Worm (Caenorhabditis elegans) whole organism, L2 larva: ENCODE results near the gene nhr-132.

Experiments
- C34F6.9 ChIP-seq: fragments of 150-350 bp; optimal IDR thresholded peaks from 2 replicates; lab custom pipeline; 2014; ENCODE audit warnings: missing biosample characterization, missing genetic modification characterization
- ZK546.5 ChIP-seq: sonication (generic microtip); optimal IDR thresholded peaks from 2 replicates; lab custom pipeline; 2017; ENCODE audit warnings: missing biosample characterization, missing genetic modification characterization
- alr-1 ChIP-seq: fragments of 150-350 bp; optimal IDR thresholded peaks from 2 replicates; lab custom pipeline; 2014; ENCODE audit warnings: missing biosample characterization, missing genetic modification characterization
- aly-2 ChIP-seq: fragments of 150-350 bp; optimal IDR thresholded peaks from 2 replicates; lab custom pipeline; 2014; ENCODE audit warnings: missing biosample characterization, missing genetic modification characterization
- ama-1 ChIP-seq: fragments of 150-350 bp; optimal IDR thresholded peaks from 2 replicates; lab custom pipeline; 2018; ENCODE audit warnings: inconsistent platforms
- blmp-1 ChIP-seq: sonication (generic microtip); optimal IDR thresholded peaks from 2 replicates; lab custom pipeline; 2017; ENCODE audit warnings: missing genetic modification characterization, mild to moderate bottlenecking, missing compliant biosample characterization, antibody characterized with exemption, moderate library complexity; ENCODE audit not compliant: insufficient read depth
- ceh-16 ChIP-seq: fragments of 150-350 bp; optimal IDR thresholded peaks from 2 replicates; lab custom pipeline; 2014; ENCODE audit warnings: missing biosample characterization, missing genetic modification characterization
- ceh-82 ChIP-seq: fragments of 150-350 bp; optimal IDR thresholded peaks from 2 replicates; lab custom pipeline; 2014; ENCODE audit warnings: missing biosample characterization, missing genetic modification characterization
- crh-2 ChIP-seq: sonication (generic microtip); optimal IDR thresholded peaks from 2 replicates; lab custom pipeline; 2017; ENCODE audit warnings: missing biosample characterization, missing genetic modification characterization
- dmd-4 ChIP-seq: sonication (generic microtip); optimal IDR thresholded peaks from 2 replicates; lab custom pipeline; 2017; ENCODE audit warnings: missing biosample characterization, missing genetic modification characterization
- egl-27 ChIP-seq: sonication (generic microtip); optimal IDR thresholded peaks from 3 replicates; lab custom pipeline; 2017; ENCODE audit warnings: missing biosample characterization, missing genetic modification reagents, missing genetic modification characterization
- elt-3 ChIP-seq: sonication (generic microtip); optimal IDR thresholded peaks from 2 replicates; lab custom pipeline; 2017; ENCODE audit warnings: missing biosample characterization, missing genetic modification characterization
- fos-1 ChIP-seq: fragments of 150-350 bp; optimal IDR thresholded peaks from 2 replicates; lab custom pipeline; 2014; ENCODE audit warnings: missing biosample characterization, missing genetic modification characterization
- gmeb-1 ChIP-seq: fragments of 150-350 bp; optimal IDR thresholded peaks from 2 replicates; lab custom pipeline; 2014; ENCODE audit warnings: missing biosample characterization, missing genetic modification characterization
- lin-11 ChIP-seq: fragments of 150-350 bp; sonication (generic microtip); optimal IDR thresholded peaks from 2 replicates; lab custom pipeline; 2014; ENCODE audit warnings: missing biosample characterization, missing genetic modification characterization, inconsistent platforms, mixed read lengths
- lin-13 ChIP-seq: fragments of 150-350 bp; optimal IDR thresholded peaks from 2 replicates; lab custom pipeline; 2014; ENCODE audit warnings: missing biosample characterization, missing genetic modification reagents, missing genetic modification characterization
- lsy-2 ChIP-seq, 2 experiments: fragments of 150-350 bp in 1 of 2; sonication (generic microtip) in 1 of 2; optimal IDR thresholded peaks; 2 replicates each; lab custom pipeline; 2014 to 2017; ENCODE audit warnings: missing biosample characterization in 2 of 2, missing genetic modification characterization in 2 of 2
- mab-5 ChIP-seq: fragments of 150-350 bp; optimal IDR thresholded peaks from 2 replicates; lab custom pipeline; 2014; ENCODE audit warnings: missing biosample characterization, missing genetic modification characterization
- mbf-1 ChIP-seq: sonication (generic microtip); optimal IDR thresholded peaks from 2 replicates; lab custom pipeline; 2017; ENCODE audit warnings: missing biosample characterization, missing genetic modification characterization
- mdl-1 ChIP-seq, 2 experiments: fragments of 150-350 bp in 1 of 2; sonication (generic microtip) in 1 of 2; optimal IDR thresholded peaks; 2 replicates each; lab custom pipeline; 2017; ENCODE audit warnings: missing biosample characterization in 2 of 2, missing genetic modification characterization in 2 of 2
- nhr-11 ChIP-seq: fragments of 150-350 bp; optimal IDR thresholded peaks from 2 replicates; lab custom pipeline; 2014; ENCODE audit warnings: missing biosample characterization, missing genetic modification characterization
- nhr-21 ChIP-seq: fragments of 150-350 bp; optimal IDR thresholded peaks from 2 replicates; lab custom pipeline; 2014; ENCODE audit warnings: missing biosample characterization, missing genetic modification characterization
- nhr-23 ChIP-seq: fragments of 150-350 bp; optimal IDR thresholded peaks from 2 replicates; lab custom pipeline; 2014; ENCODE audit warnings: missing biosample characterization, missing genetic modification reagents, missing genetic modification characterization
- nhr-25 ChIP-seq: fragments of 150-350 bp; sonication (generic microtip); optimal IDR thresholded peaks from 3 replicates; lab custom pipeline; 2014; ENCODE audit warnings: missing biosample characterization, missing genetic modification characterization
- nhr-6 ChIP-seq: fragments of 150-350 bp; optimal IDR thresholded peaks from 2 replicates; lab custom pipeline; 2014; ENCODE audit warnings: missing biosample characterization, missing genetic modification characterization
- nhr-77 ChIP-seq: fragments of 150-350 bp; optimal IDR thresholded peaks from 2 replicates; lab custom pipeline; 2014; ENCODE audit warnings: missing biosample characterization, missing genetic modification characterization
- peb-1 ChIP-seq: fragments of 150-350 bp; optimal IDR thresholded peaks from 2 replicates; lab custom pipeline; 2014; ENCODE audit warnings: missing biosample characterization, missing genetic modification characterization
- sma-3 ChIP-seq: sonication (generic microtip); optimal IDR thresholded peaks from 2 replicates; lab custom pipeline; 2016; ENCODE audit warnings: missing genetic modification reagents, missing genetic modification characterization, missing compliant biosample characterization
- snpc-4 ChIP-seq: fragments of 150-350 bp; optimal IDR thresholded peaks from 2 replicates; lab custom pipeline; 2014; ENCODE audit warnings: missing biosample characterization, missing genetic modification characterization
- unc-39 ChIP-seq: fragments of 150-350 bp; optimal IDR thresholded peaks from 2 replicates; lab custom pipeline; 2014; ENCODE audit warnings: missing biosample characterization, missing genetic modification characterization
- unc-62 ChIP-seq: fragments of 150-350 bp; optimal IDR thresholded peaks from 2 replicates; lab custom pipeline; 2014; ENCODE audit warnings: missing biosample characterization, missing genetic modification reagents, missing genetic modification characterization
- zag-1 ChIP-seq: fragments of 150-350 bp; optimal IDR thresholded peaks from 2 replicates; lab custom pipeline; 2014; ENCODE audit warnings: missing biosample characterization, missing genetic modification characterization
- ztf-1 ChIP-seq: fragments of 200-800 bp; sonication (Bioruptor generic); conservative IDR thresholded peaks from 2 replicates; pipeline ENCODE4 v1.3.6; 2022; ENCODE audit warnings: missing genetic modification characterization, missing compliant biosample characterization
- ztf-4 ChIP-seq: fragments of 150-350 bp; optimal IDR thresholded peaks from 2 replicates; lab custom pipeline; 2014; ENCODE audit warnings: missing biosample characterization, missing genetic modification characterization

nhr-132 gene

ce11 chrV:552406-552805 lies 18.2 kb downstream of the nhr-132 start:
- no peak for TF ChIP-seq peb-1
- TF ChIP-seq elt-3 (tag; lab: Kevin White, UChicago): no peak
- no peak for TF ChIP-seq ztf-1 (GFP tag; lab: Robert Waterston, UW)
- no peak for TF ChIP-seq ama-1 (lab: Kevin White, UChicago)
- no peak for TF ChIP-seq ZK546.5 (tag; lab: Kevin White, UChicago)
- no peak for TF ChIP-seq nhr-6
- TF ChIP-seq nhr-11 (tag; lab: Kevin White, UChicago): no peak
- no peak for TF ChIP-seq sma-3 (GFP tag; lab: Kevin White, UChicago)
- no peak for TF ChIP-seq ceh-16 (tag; lab: Kevin White, UChicago)
- TF ChIP-seq mab-5: no peak

DNA sequence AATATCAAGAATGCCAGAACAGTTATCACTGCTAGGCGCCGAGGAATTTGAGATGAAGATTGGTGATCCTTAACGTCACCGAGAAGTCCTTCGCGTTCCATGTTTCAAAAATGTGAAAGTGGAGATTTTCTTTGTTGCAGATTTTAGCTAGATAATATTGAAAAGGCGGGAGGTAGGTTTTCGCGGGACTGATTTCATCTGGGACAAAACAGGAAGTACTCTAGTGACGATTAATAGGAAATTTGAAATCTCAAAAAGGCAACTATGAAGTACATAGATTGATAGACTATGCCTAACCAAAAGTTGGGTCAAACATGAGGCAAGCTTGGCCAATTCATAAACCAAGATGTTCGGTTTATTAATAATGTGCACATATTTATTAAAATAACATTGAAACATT lies 18.8 kb downstream of the nhr-132 start, which contains the start of gene C14C6.8:
TSS of gene C14C6.8 (minus strand) at position 101 of the 400 bp plus-strand sequence.
- TF ChIP-seq snpc-4 (tag; lab: Kevin White, UChicago) (no peak), lin-11 (tag; lab: Kevin White, UChicago) (no peak), peb-1 (no peak), C34F6.9 (tag; lab: Kevin White, UChicago) (no peak), nhr-77 (tag; lab: Kevin White, UChicago) (no peak), dmd-4 (tag; lab: Kevin White, UChicago) (no peak), fos-1 (no peak), lin-13 (no peak), alr-1 (tag; lab: Kevin White, UChicago) (no peak), nhr-21 (tag; lab: Kevin White, UChicago) (no peak), unc-62 (GFP tag; lab: Kevin White, UChicago) (no peak), elt-3 (tag; lab: Kevin White, UChicago) (no peak), ZK546.5 (tag; lab: Kevin White, UChicago) (no peak), zag-1 (tag; lab: Kevin White, UChicago) (no peak), ztf-4 (tag; lab: Kevin White, UChicago) (no peak), crh-2 (tag; lab: Kevin White, UChicago) (no peak), nhr-6 (no peak), nhr-25 (tag; lab: Kevin White, UChicago) (no peak), mbf-1 (tag; lab: Kevin White, UChicago) (no peak)

DNA sequence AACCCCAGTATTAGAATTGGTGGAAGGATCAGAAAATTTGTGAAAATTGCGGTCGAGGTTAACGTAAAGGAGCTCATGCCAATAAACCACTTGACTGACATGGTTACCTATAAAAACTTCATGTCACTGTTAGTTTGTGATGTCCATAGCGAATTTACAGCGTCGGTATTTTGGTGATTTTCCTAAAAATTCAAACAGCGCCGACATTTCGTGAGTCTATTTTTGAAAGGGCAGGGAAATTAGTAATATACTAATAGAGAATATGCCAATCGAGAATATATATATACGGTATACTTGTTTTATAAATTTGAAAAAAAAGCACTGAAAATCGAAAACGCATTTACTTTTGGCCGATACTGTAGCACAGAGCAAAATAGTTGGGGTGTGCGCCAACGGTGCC lies 21.8 kb downstream of the nhr-132 start, which contains the start of gene srx-8:
TSS of gene srx-8 (minus strand) at position 101 of the 400 bp plus-strand sequence.
- TF ChIP-seq lsy-2 (tag; optimal IDR thresholded peaks at IDR 0.05; lab: Kevin White, UChicago): no peak
- no peak for TF ChIP-seq ceh-82 (tag; lab: Kevin White, UChicago)
- no peak for TF ChIP-seq mdl-1 (tag; optimal IDR thresholded peaks at IDR 0.05; lab: Kevin White, UChicago)
- TF ChIP-seq gmeb-1: no peak
- no peak for TF ChIP-seq sma-3 (GFP tag; lab: Kevin White, UChicago)
- TF ChIP-seq ama-1 (lab: Kevin White, UChicago): no peak
- TF ChIP-seq ceh-16 (tag; lab: Kevin White, UChicago): no peak
- no peak for TF ChIP-seq aly-2 (tag; lab: Kevin White, UChicago)
- TF ChIP-seq blmp-1: no peak

DNA sequence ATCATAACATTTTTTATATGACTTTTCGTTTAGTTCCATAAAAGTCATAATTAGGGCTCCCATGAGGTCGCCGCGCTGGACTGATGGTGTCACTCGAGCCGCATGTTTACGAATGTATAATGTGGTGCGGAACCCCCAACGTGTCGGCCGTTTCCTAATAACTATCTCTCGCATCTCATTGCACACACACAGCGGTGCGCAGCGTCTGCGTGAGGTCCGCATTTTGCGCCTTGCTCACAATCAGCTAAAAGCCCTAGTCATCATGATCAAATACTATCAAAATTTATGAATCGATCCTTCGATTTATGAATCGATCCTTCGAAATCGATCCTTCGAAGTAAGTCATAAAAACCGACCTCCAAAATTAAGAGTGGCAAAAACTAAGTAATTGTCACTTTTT lies 25.7 kb downstream of the nhr-132 start, which contains the start of gene srx-7:
TSS of gene srx-7 (plus strand) at position 256 of the 400 bp plus-strand sequence.
- TF ChIP-seq mdl-1 (tag; optimal IDR thresholded peaks at IDR 0.05; lab: Kevin White, UChicago) (no peak), nhr-23 (tag; lab: Kevin White, UChicago) (no peak), dmd-4 (tag; lab: Kevin White, UChicago) (no peak), ztf-4 (tag; lab: Kevin White, UChicago) (no peak)

DNA sequence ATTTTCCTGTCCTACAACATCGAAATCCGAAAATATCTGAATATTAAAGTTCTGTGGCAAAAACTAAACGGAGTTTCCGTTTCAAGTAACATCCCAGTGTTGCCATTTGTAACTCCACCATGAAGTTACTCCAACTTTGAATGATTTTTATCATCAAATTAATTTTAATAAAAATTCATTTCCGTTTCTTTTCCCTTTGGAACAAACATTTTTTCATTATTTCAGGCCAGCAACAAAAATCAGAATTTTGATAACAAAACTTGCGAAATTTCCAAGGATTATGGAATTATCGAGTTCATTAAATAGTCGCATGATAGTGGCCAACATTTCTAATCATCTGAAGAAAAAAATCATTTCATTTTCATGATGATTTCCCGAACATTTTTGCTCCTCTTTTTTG lies 28.6 kb downstream of the nhr-132 start, which contains the start of gene C14C6.2:
TSS of gene C14C6.2 (plus strand) at position 301 of the 400 bp plus-strand sequence.
- TF ChIP-seq dmd-4 (tag; lab: Kevin White, UChicago) (no peak), unc-39 (tag; lab: Kevin White, UChicago) (no peak), nhr-11 (tag; lab: Kevin White, UChicago) (no peak), ama-1 (lab: Kevin White, UChicago) (no peak), nhr-25 (tag; lab: Kevin White, UChicago) (no peak), egl-27 (tag; lab: Kevin White, UChicago) (no peak), lin-11 (tag; lab: Kevin White, UChicago) (no peak), mab-5 (no peak), nhr-21 (tag; lab: Kevin White, UChicago) (no peak), alr-1 (tag; lab: Kevin White, UChicago) (no peak)
- TF ChIP-seq, all 48 proteins: peak for 0
